Worm (Caenorhabditis elegans): ENCODE data around the gene fbxb-116.
"Not testable (repeated sequence)": the region's sequence is repeated elsewhere in the genome, so short reads cannot be mapped to it uniquely, and the experiment has no call there.

fbxb-116 gene

DNA sequence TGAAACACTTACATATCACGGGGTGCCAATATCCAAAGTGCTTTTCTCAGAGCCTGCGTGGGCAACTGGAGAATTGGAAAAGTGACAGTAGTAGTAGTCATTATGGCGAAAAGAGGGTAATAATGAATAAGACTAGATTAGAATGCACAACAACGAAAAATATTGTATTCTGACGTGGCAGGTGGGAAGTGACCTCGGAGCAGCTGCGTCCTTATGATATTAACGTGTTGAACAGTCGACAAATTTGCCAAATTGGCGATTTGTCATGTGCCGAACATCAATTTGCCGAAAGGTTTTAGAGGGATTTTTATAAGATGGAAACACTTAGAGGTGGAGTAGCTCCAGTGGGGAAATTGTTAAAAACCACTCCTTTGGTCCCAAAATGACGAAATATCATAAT is 17.4 kb downstream of the fbxb-116 start, which contains the start of gene str-81:
Gene str-81 (minus strand): TSS at position 101 of the 400 bp plus-strand sequence.
- TF ChIP-seq W03F9.2 (tag; optimal IDR thresholded peaks at IDR 0.05) (no peak), him-1 (tag; optimal IDR thresholded peaks at IDR 0.05) (no peak), dao-5 (tag; optimal IDR thresholded peaks at IDR 0.05) (no peak)

ce11 chrV:19251844-19252243 is 18.3 kb downstream of the fbxb-116 start, which contains the start of gene F21D9.11:
Gene F21D9.11, plus strand, starts transcription at chrV:19252144.
- TF ChIP-seq dao-5 (tag; optimal IDR thresholded peaks at IDR 0.05) (no peak), W03F9.2 (tag; optimal IDR thresholded peaks at IDR 0.05) (no peak), him-1 (tag; optimal IDR thresholded peaks at IDR 0.05) (no peak)

- TF ChIP-seq dao-5 (tag; optimal IDR thresholded peaks at IDR 0.05): no peak
- no peak for TF ChIP-seq him-1 (tag; optimal IDR thresholded peaks at IDR 0.05)
- no peak for TF ChIP-seq W03F9.2 (tag; optimal IDR thresholded peaks at IDR 0.05)
Observed at ce11 chrV:19253520-19253919, 20.0 kb downstream of the fbxb-116 start, which contains the start of gene F21D9.4. Gene F21D9.4, plus strand, starts transcription at chrV:19253820.

ce11 chrV:19257653-19258052 is 24.1 kb downstream of the fbxb-116 start, which contains the start of gene F21D9.3:
Gene F21D9.3, minus strand, starts transcription at chrV:19257753.
- no peak for TF ChIP-seq dao-5 (tag; optimal IDR thresholded peaks at IDR 0.05)
- no peak for TF ChIP-seq him-1 (tag; optimal IDR thresholded peaks at IDR 0.05)
- TF ChIP-seq W03F9.2 (tag; optimal IDR thresholded peaks at IDR 0.05): no peak

DNA sequence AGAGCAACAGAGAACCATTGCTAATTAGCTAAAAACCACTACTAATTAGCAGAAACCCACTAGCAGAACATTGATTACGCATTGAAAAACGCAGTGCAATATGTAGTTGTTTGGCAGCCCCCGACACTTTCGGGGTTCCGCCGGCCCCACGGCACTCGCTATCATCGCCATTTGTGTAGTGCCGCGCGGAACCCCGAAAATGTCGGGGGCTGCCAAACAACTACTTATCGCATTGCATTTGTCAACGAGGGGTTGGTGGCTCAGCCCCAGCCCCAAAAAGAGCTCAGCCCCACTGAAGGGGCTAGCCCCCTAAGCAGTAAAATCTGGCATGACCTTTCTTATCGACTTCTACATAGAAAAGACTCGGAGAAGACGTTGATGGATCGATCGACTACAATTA is 25.8 kb downstream of the fbxb-116 start:
- TF ChIP-seq dao-5 (tag; optimal IDR thresholded peaks at IDR 0.05) (no peak), him-1 (tag; optimal IDR thresholded peaks at IDR 0.05) (no peak), W03F9.2 (tag; optimal IDR thresholded peaks at IDR 0.05) (no peak)

ce11 chrV:19260686-19261085 is 27.1 kb downstream of the fbxb-116 start:
- TF ChIP-seq him-1 (tag; optimal IDR thresholded peaks at IDR 0.05) (no peak), dao-5 (tag; optimal IDR thresholded peaks at IDR 0.05) (no peak), W03F9.2 (tag; optimal IDR thresholded peaks at IDR 0.05) (no peak)

DNA sequence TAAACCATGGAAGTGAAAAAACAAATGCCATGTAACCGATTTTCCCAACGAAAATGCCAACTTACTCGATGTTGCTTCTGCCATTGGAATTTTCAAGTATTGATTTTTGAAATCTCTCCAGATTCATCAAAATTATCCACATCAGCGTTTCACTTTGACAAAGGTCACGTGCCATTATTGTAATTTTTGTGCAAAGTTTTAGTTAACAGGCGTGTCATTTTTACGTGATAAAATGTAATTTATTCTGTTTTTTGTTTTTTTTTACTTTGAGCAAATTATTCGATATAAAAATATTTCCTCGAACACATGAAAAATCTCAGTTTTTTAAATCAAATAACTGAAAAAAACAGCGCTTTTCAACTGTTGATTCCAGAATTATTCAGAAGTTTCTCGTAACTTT is 28.8 kb downstream of the fbxb-116 start, which contains the start of gene F21D9.2:
Gene F21D9.2 (minus strand): TSS at position 101 of the 400 bp plus-strand sequence.
- TF ChIP-seq W03F9.2 (tag; optimal IDR thresholded peaks at IDR 0.05) (no peak), him-1 (tag; optimal IDR thresholded peaks at IDR 0.05) (no peak), dao-5 (tag; optimal IDR thresholded peaks at IDR 0.05) (no peak)

ce11 chrV:19264148-19264547 is 30.6 kb downstream of the fbxb-116 start, which contains the start of gene F21D9.1:
Gene F21D9.1, plus strand, starts transcription at chrV:19264448.
- not testable (repeated sequence) for TF ChIP-seq him-1, dao-5, W03F9.2 (tag; optimal IDR thresholded peaks at IDR 0.05)

DNA sequence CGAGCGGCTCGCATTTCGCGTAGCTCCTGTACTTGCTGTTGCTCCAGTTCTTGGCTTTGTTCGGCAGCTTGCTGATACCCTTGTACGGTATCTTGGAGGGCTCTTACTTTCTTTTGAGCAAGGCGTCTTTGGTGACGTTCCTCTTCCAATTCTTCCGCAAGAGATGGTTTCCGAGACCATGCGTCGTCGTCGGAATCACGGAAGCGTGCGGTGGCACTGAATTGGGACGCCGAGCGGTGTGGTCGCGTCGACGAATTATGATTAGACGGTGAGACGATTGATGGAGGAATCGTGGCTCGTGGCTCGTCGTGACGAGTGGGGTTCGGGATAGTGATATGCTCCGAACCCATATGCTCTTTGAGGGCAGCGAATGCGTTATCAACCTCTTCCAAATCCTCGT is 42.8 kb downstream of the fbxb-116 start:
- TF ChIP-seq dao-5 (tag; optimal IDR thresholded peaks at IDR 0.05): no peak
- no peak for TF ChIP-seq W03F9.2 (tag; optimal IDR thresholded peaks at IDR 0.05)
- no peak for TF ChIP-seq him-1 (tag; optimal IDR thresholded peaks at IDR 0.05)

- TF ChIP-seq dao-5 (tag; optimal IDR thresholded peaks at IDR 0.05): no peak
- TF ChIP-seq W03F9.2 (tag; optimal IDR thresholded peaks at IDR 0.05): no peak
- no peak for TF ChIP-seq him-1 (tag; optimal IDR thresholded peaks at IDR 0.05)
Observed at ce11 chrV:19278488-19278887, 44.9 kb downstream of the fbxb-116 start.

DNA sequence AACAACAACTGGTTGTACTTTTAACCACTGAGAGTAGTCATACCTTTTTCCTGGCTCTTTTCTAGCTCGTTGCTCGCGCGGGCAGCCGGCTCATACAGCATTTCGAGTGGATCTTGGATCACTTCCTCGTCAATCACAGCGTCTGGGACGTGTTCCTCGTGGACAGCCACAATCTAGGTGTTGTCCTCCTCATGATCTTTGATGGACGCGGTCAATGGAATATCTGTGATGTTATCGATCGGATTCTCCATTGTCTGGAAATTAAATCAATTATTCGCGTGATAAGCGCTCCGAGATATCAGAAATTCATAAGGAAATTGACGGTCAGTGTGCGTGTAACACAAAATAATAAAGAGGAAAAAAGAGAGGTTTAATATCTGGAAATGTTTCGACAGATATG is 46.3 kb downstream of the fbxb-116 start, which contains the start of gene F21D9.8:
Gene F21D9.8 (minus strand): TSS at position 101 of the 400 bp plus-strand sequence.
- TF ChIP-seq him-1 (tag; optimal IDR thresholded peaks at IDR 0.05) (no peak), dao-5 (tag; optimal IDR thresholded peaks at IDR 0.05) (no peak), W03F9.2 (tag; optimal IDR thresholded peaks at IDR 0.05) (no peak)

- no peak for TF ChIP-seq him-1 (tag; optimal IDR thresholded peaks at IDR 0.05)
- TF ChIP-seq dao-5 (tag; optimal IDR thresholded peaks at IDR 0.05): no peak
- no peak for TF ChIP-seq W03F9.2 (tag; optimal IDR thresholded peaks at IDR 0.05)
Observed at ce11 chrV:19282314-19282713, 48.7 kb downstream of the fbxb-116 start, which contains the start of gene fbxb-117. Gene fbxb-117, plus strand, starts transcription at chrV:19282614.
